Worm (Caenorhabditis elegans) whole organism, young adult: Measurements from ENCODE around the gene gcy-12.

Source experiments
- F10E7.11 ChIP-seq: sonication (generic microtip); optimal IDR thresholded peaks from 2 replicates; lab custom pipeline; 2017; ENCODE audit warnings: mild to moderate bottlenecking, missing genetic modification characterization, moderate library complexity, missing compliant biosample characterization
- T07F8.4 ChIP-seq: sonication (generic microtip); optimal IDR thresholded peaks from 2 replicates; lab custom pipeline; 2016; ENCODE audit warnings: mild to moderate bottlenecking, missing genetic modification characterization, moderate library complexity, missing compliant biosample characterization
- Y56A3A.18 ChIP-seq: fragments of 200-800 bp; sonication (Bioruptor generic); IDR thresholded peaks from 2 replicates; pipeline ENCODE4 v1.3.6; 2022; ENCODE audit warnings: missing genetic modification reagents, missing genetic modification characterization, missing compliant biosample characterization
- atf-7 ChIP-seq: sonication (generic microtip); optimal IDR thresholded peaks from 2 replicates; lab custom pipeline; 2017; ENCODE audit warnings: mild to moderate bottlenecking, missing genetic modification characterization, missing compliant biosample characterization
- bed-2 ChIP-seq: fragments of 200-800 bp; sonication (Bioruptor generic); IDR thresholded peaks from 2 replicates; pipeline ENCODE4 v1.3.6; 2022; ENCODE audit warnings: missing genetic modification reagents, missing genetic modification characterization, missing compliant biosample characterization
- hsf-1 ChIP-seq: fragments of 200-800 bp; sonication (Bioruptor generic); IDR thresholded peaks from 2 replicates; pipeline ENCODE4 v1.3.6; 2022; ENCODE audit warnings: missing genetic modification reagents, missing genetic modification characterization, missing compliant biosample characterization
- lag-1 ChIP-seq: fragments of 200-800 bp; sonication (Bioruptor generic); IDR thresholded peaks from 2 replicates; pipeline ENCODE4 v1.3.6; 2022; ENCODE audit warnings: missing genetic modification reagents, missing genetic modification characterization, missing compliant biosample characterization
- lir-1 ChIP-seq: fragments of 200-800 bp; sonication (Bioruptor generic); conservative IDR thresholded peaks from 2 replicates; pipeline ENCODE4 v1.3.6; 2022; ENCODE audit warnings: missing genetic modification reagents, missing genetic modification characterization, missing compliant biosample characterization
- mel-28 ChIP-seq: sonication (generic microtip); optimal IDR thresholded peaks from 2 replicates; lab custom pipeline; 2016; ENCODE audit warnings: borderline replicate concordance, mild to moderate bottlenecking, missing genetic modification characterization, missing compliant biosample characterization
- snpc-4 ChIP-seq, 5 experiments: fragments of 150-350 bp in 1 of 5; sonication (generic microtip) in 4 of 5; optimal IDR thresholded peaks; 2 replicates each; lab custom pipeline; 2014 to 2018; ENCODE audit warnings: missing genetic modification characterization in 5 of 5, missing biosample characterization in 3 of 5, antibody characterized with exemption in 2 of 5, mild to moderate bottlenecking in 2 of 5, missing compliant biosample characterization in 2 of 5, missing genotype in 2 of 5, moderate library complexity in 2 of 5, missing genetic modification reagents in 1 of 5
- unc-130 ChIP-seq: sonication (generic microtip); optimal IDR thresholded peaks from 2 replicates; lab custom pipeline; 2016; ENCODE audit warnings: missing genetic modification reagents, missing genetic modification characterization, missing compliant biosample characterization
- unc-62 ChIP-seq: fragments of 150-350 bp; optimal IDR thresholded peaks from 2 replicates; lab custom pipeline; 2014; ENCODE audit warnings: missing biosample characterization, missing genetic modification reagents, missing genetic modification characterization

DNA sequence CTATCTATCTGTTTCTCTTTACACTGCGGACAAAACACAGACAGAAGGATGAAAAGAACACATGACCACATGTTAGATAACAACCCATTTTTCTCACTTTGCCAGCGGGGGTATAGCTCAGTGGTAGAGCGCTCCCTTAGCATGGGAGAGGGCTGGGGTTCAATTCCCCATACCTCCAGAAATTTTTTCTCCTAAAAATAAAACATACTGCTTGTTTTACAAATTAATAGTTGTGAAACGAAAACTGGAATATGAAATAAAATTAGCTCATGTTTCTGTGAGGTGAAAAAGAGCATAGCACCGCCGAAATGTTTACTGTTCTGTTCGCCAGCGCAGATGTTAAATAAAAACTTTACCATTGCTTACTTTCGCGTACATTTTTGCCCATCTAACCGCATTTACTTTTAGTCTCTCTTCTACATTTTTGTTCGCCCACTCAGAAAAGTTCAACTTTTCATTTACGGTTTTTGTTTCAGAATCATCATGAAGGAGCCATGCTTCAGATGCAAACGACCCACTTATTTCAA lies 19.6 kb upstream of the gcy-12 start, which contains the start of gene ZK622.4:
- TF ChIP-seq bed-2 (GFP tag; lab: Robert Waterston, UW) (no peak), atf-7 (tag; lab: Kevin White, UChicago) (peak; percentile 13), unc-130 (GFP tag; lab: Kevin White, UChicago) (peak; percentile 21), F10E7.11 (tag; lab: Kevin White, UChicago) (no peak), unc-62 (GFP tag; lab: Kevin White, UChicago) (no peak), mel-28 (tag; lab: Kevin White, UChicago) (no peak), Y56A3A.18 (no peak; the same call in 1 of the 2 replicates), snpc-4 (GFP tag; optimal IDR thresholded peaks at IDR 0.05; lab: Kevin White, UChicago) (peak; percentile 55), snpc-4 (tag; optimal IDR thresholded peaks at IDR 0.05; lab: Kevin White, UChicago) (peak; percentile 26 to 65 (median 48)), lir-1 (GFP tag; lab: Robert Waterston, UW) (0 out of 2 replicates have a peak, but pooled peaks have one; percentile 8), T07F8.4 (tag; lab: Kevin White, UChicago) (peak; percentile 67), lag-1 (GFP tag; lab: Robert Waterston, UW) (no peak), hsf-1 (GFP tag; lab: Robert Waterston, UW) (no peak)
